Worm (Caenorhabditis elegans) whole organism, young adult: ENCODE results near the gene mpk-1.
A peak's percentile ranks its signal among the peaks of the same experiment; 100 is the strongest.

Source experiments
- B0336.3 ChIP-seq: fragments of 200-800 bp; sonication (Bioruptor generic); IDR thresholded peaks from 2 replicates; pipeline ENCODE4 v1.3.6; 2022; ENCODE audit warnings: missing genetic modification characterization, missing compliant biosample characterization
- F22D6.2 ChIP-seq: sonication (generic microtip); optimal IDR thresholded peaks from 2 replicates; lab custom pipeline; 2016; ENCODE audit warnings: mild to moderate bottlenecking, missing genetic modification characterization, missing compliant biosample characterization
- F57A8.1 ChIP-seq: fragments of 200-800 bp; sonication (Bioruptor generic); optimal IDR thresholded peaks from 2 replicates; lab custom pipeline; 2018; ENCODE audit warnings: mild to moderate bottlenecking, missing genetic modification characterization, moderate library complexity, missing compliant biosample characterization
- T26A5.8 ChIP-seq: sonication (generic microtip); optimal IDR thresholded peaks from 2 replicates; lab custom pipeline; 2016; ENCODE audit warnings: missing genetic modification characterization, missing compliant biosample characterization
- Y95B8A.8 ChIP-seq: fragments of 200-800 bp; sonication (Bioruptor generic); IDR thresholded peaks from 2 replicates; pipeline ENCODE4 v1.3.6; 2022; ENCODE audit warnings: missing genetic modification reagents, missing genetic modification characterization, missing compliant biosample characterization
- ZK185.1 ChIP-seq: sonication (generic microtip); optimal IDR thresholded peaks from 2 replicates; lab custom pipeline; 2016; ENCODE audit warnings: mild to moderate bottlenecking, missing genetic modification characterization, missing compliant biosample characterization; ENCODE audit not compliant: poor library complexity, severe bottlenecking
- akir-1 ChIP-seq: fragments of 200-800 bp; sonication (Bioruptor generic); optimal IDR thresholded peaks from 2 replicates; lab custom pipeline; 2018; ENCODE audit warnings: mild to moderate bottlenecking, missing genetic modification characterization, moderate library complexity, missing compliant biosample characterization
- ama-1 ChIP-seq, 3 experiments: fragments of 150-350 bp in 1 of 3; sonication (generic microtip) in 2 of 3; optimal IDR thresholded peaks; 2 replicates each; lab custom pipeline; 2014 to 2018; ENCODE audit warnings: missing biosample characterization in 2 of 3, missing genetic modification characterization in 2 of 3, missing genetic modification reagents in 2 of 3
- aptf-2 ChIP-seq: fragments of 200-800 bp; sonication (Bioruptor generic); conservative IDR thresholded peaks from 2 replicates; pipeline ENCODE4 v1.3.6; 2022; ENCODE audit warnings: missing genetic modification reagents, missing genetic modification characterization, missing compliant biosample characterization
- aptf-3 ChIP-seq: fragments of 200-800 bp; sonication (Bioruptor generic); IDR thresholded peaks from 2 replicates; pipeline ENCODE4 v1.3.6; 2022; ENCODE audit warnings: missing genetic modification characterization, missing compliant biosample characterization
- atf-7 ChIP-seq: sonication (generic microtip); optimal IDR thresholded peaks from 2 replicates; lab custom pipeline; 2017; ENCODE audit warnings: mild to moderate bottlenecking, missing genetic modification characterization, missing compliant biosample characterization
- ccch-3 ChIP-seq: fragments of 200-800 bp; sonication (Bioruptor generic); optimal IDR thresholded peaks from 2 replicates; lab custom pipeline; 2018; ENCODE audit warnings: mild to moderate bottlenecking, missing genetic modification characterization, missing compliant biosample characterization
- cebp-1 ChIP-seq, 2 experiments: fragments of 200-800 bp in 1 of 2; sonication (Bioruptor generic) in 1 of 2; sonication (generic microtip) in 1 of 2; IDR thresholded peaks in 1 of 2; optimal IDR thresholded peaks in 1 of 2; 2 replicates each; pipeline versions ENCODE4 v1.3.6 to Lab custom; 2017 to 2022; ENCODE audit warnings: missing compliant biosample characterization in 2 of 2, missing genetic modification characterization in 2 of 2, mild to moderate bottlenecking in 1 of 2, missing genetic modification reagents in 1 of 2, moderate library complexity in 1 of 2
- ceh-100 ChIP-seq: fragments of 200-800 bp; sonication (Bioruptor generic); IDR thresholded peaks from 2 replicates; pipeline ENCODE4 v1.3.6; 2022; ENCODE audit warnings: missing genetic modification reagents, missing genetic modification characterization, missing compliant biosample characterization
- ceh-27 ChIP-seq: fragments of 200-800 bp; sonication (Bioruptor generic); optimal IDR thresholded peaks from 2 replicates; lab custom pipeline; 2018; ENCODE audit warnings: mild to moderate bottlenecking, missing genetic modification characterization, moderate library complexity, missing compliant biosample characterization
- ceh-40 ChIP-seq: fragments of 200-800 bp; sonication (Bioruptor generic); IDR thresholded peaks from 2 replicates; pipeline ENCODE4 v1.3.6; 2022; ENCODE audit warnings: missing genetic modification characterization, missing compliant biosample characterization
- die-1 ChIP-seq: sonication (generic microtip); optimal IDR thresholded peaks from 2 replicates; lab custom pipeline; 2016; ENCODE audit warnings: missing genotype, mild to moderate bottlenecking, missing genetic modification characterization, missing compliant biosample characterization
- dox-1 ChIP-seq: fragments of 200-800 bp; sonication (Bioruptor generic); IDR thresholded peaks from 2 replicates; pipeline ENCODE4 v1.3.6; 2022; ENCODE audit warnings: missing genetic modification reagents, missing genetic modification characterization, missing compliant biosample characterization
- dpff-1 ChIP-seq: sonication (generic microtip); optimal IDR thresholded peaks from 2 replicates; lab custom pipeline; 2017; ENCODE audit warnings: mild to moderate bottlenecking, missing genetic modification characterization, missing compliant biosample characterization
- efl-1 ChIP-seq: fragments of 150-350 bp; optimal IDR thresholded peaks from 2 replicates; lab custom pipeline; 2014; ENCODE audit warnings: missing biosample characterization, missing genetic modification reagents, missing genetic modification characterization
- gei-17 ChIP-seq: fragments of 200-800 bp; sonication (Bioruptor generic); optimal IDR thresholded peaks from 2 replicates; lab custom pipeline; 2018; ENCODE audit warnings: mild to moderate bottlenecking, missing genetic modification characterization, missing compliant biosample characterization
- hlh-12 ChIP-seq: sonication (generic microtip); optimal IDR thresholded peaks from 2 replicates; lab custom pipeline; 2016; ENCODE audit warnings: missing genetic modification characterization, missing compliant biosample characterization
- hlh-26 ChIP-seq: fragments of 200-800 bp; sonication (Bioruptor generic); conservative IDR thresholded peaks from 2 replicates; pipeline ENCODE4 v1.3.6; 2022; ENCODE audit warnings: missing genetic modification reagents, missing genetic modification characterization, missing compliant biosample characterization
- hmg-1.2 ChIP-seq: fragments of 200-800 bp; sonication (Bioruptor generic); IDR thresholded peaks from 2 replicates; pipeline ENCODE4 v1.3.6; 2022; ENCODE audit warnings: missing genetic modification reagents, missing genetic modification characterization, missing compliant biosample characterization
- let-607 ChIP-seq, 2 experiments: fragments of 200-800 bp in 1 of 2; sonication (Bioruptor generic) in 1 of 2; sonication (generic microtip) in 1 of 2; optimal IDR thresholded peaks; 2 replicates each; lab custom pipeline; 2016 to 2018; ENCODE audit warnings: mild to moderate bottlenecking in 2 of 2, missing compliant biosample characterization in 2 of 2, missing genetic modification characterization in 2 of 2, moderate library complexity in 2 of 2, missing genotype in 1 of 2
- lin-26 ChIP-seq: fragments of 200-800 bp; sonication (Bioruptor generic); IDR thresholded peaks from 2 replicates; pipeline ENCODE4 v1.3.6; 2022; ENCODE audit warnings: missing genetic modification reagents, missing genetic modification characterization, missing compliant biosample characterization
- lin-40 ChIP-seq: sonication (generic microtip); optimal IDR thresholded peaks from 2 replicates; lab custom pipeline; 2016; ENCODE audit warnings: missing genetic modification characterization, mild to moderate bottlenecking, missing compliant biosample characterization, missing genotype, missing genetic modification reagents
- lin-54 ChIP-seq: fragments of 200-800 bp; sonication (Bioruptor generic); optimal IDR thresholded peaks from 2 replicates; lab custom pipeline; 2018; ENCODE audit warnings: mild to moderate bottlenecking, missing genetic modification characterization, missing compliant biosample characterization
- lir-1 ChIP-seq: fragments of 200-800 bp; sonication (Bioruptor generic); conservative IDR thresholded peaks from 2 replicates; pipeline ENCODE4 v1.3.6; 2022; ENCODE audit warnings: missing genetic modification reagents, missing genetic modification characterization, missing compliant biosample characterization
- madf-10 ChIP-seq: sonication (generic microtip); optimal IDR thresholded peaks from 2 replicates; lab custom pipeline; 2016; ENCODE audit warnings: mild to moderate bottlenecking, missing genetic modification characterization, missing compliant biosample characterization
- madf-6 ChIP-seq: fragments of 200-800 bp; sonication (Bioruptor generic); IDR thresholded peaks from 2 replicates; pipeline ENCODE4 v1.3.6; 2022; ENCODE audit warnings: missing genetic modification reagents, missing genetic modification characterization, missing compliant biosample characterization
- madf-8 ChIP-seq: fragments of 200-800 bp; sonication (Bioruptor generic); conservative IDR thresholded peaks from 2 replicates; pipeline ENCODE4 v1.3.6; 2022; ENCODE audit warnings: missing genetic modification reagents, missing genetic modification characterization, missing compliant biosample characterization
- mcd-1 ChIP-seq: fragments of 200-800 bp; sonication (Bioruptor generic); IDR thresholded peaks from 2 replicates; pipeline ENCODE4 v1.3.6; 2022; ENCODE audit warnings: missing genetic modification reagents, missing genetic modification characterization, missing compliant biosample characterization
- nfyb-1 ChIP-seq: fragments of 200-800 bp; sonication (Bioruptor generic); IDR thresholded peaks from 2 replicates; pipeline ENCODE4 v1.3.6; 2022; ENCODE audit warnings: missing genetic modification reagents, missing genetic modification characterization, missing compliant biosample characterization
- nhr-27 ChIP-seq: fragments of 200-800 bp; sonication (Bioruptor generic); optimal IDR thresholded peaks from 2 replicates; lab custom pipeline; 2018; ENCODE audit warnings: mild to moderate bottlenecking, missing genetic modification characterization, moderate library complexity, missing compliant biosample characterization
- nhr-90 ChIP-seq: sonication (generic microtip); optimal IDR thresholded peaks from 2 replicates; lab custom pipeline; 2016; ENCODE audit warnings: missing genotype, mild to moderate bottlenecking, missing genetic modification characterization, missing compliant biosample characterization
- pbrm-1 ChIP-seq: fragments of 200-800 bp; sonication (Bioruptor generic); IDR thresholded peaks from 2 replicates; pipeline ENCODE4 v1.3.6; 2022; ENCODE audit warnings: missing genetic modification reagents, missing genetic modification characterization, missing compliant biosample characterization
- pha-4 ChIP-seq: fragments of 150-350 bp; sonication (generic microtip); optimal IDR thresholded peaks from 2 replicates; lab custom pipeline; 2014; ENCODE audit warnings: missing biosample characterization, missing genetic modification reagents, missing genetic modification characterization
- snpc-4 ChIP-seq, 5 experiments: fragments of 150-350 bp in 1 of 5; sonication (generic microtip) in 4 of 5; optimal IDR thresholded peaks; 2 replicates each; lab custom pipeline; 2014 to 2018; ENCODE audit warnings: missing genetic modification characterization in 5 of 5, missing biosample characterization in 3 of 5, antibody characterized with exemption in 2 of 5, mild to moderate bottlenecking in 2 of 5, missing compliant biosample characterization in 2 of 5, missing genotype in 2 of 5, moderate library complexity in 2 of 5, missing genetic modification reagents in 1 of 5
- somi-1 ChIP-seq: fragments of 200-800 bp; sonication (Bioruptor generic); optimal IDR thresholded peaks from 2 replicates; lab custom pipeline; 2018; ENCODE audit warnings: mild to moderate bottlenecking, missing genetic modification characterization, missing compliant biosample characterization
- tbp1 ChIP-seq: fragments of 200-800 bp; sonication (Bioruptor generic); optimal IDR thresholded peaks from 2 replicates; lab custom pipeline; 2018; ENCODE audit warnings: mild to moderate bottlenecking, missing genetic modification characterization, missing compliant biosample characterization
- tbx-9 ChIP-seq: sonication (generic microtip); optimal IDR thresholded peaks from 2 replicates; lab custom pipeline; 2016; ENCODE audit warnings: borderline replicate concordance, missing genetic modification characterization, inconsistent platforms, missing compliant biosample characterization
- tlf-1 ChIP-seq: fragments of 200-800 bp; sonication (Bioruptor generic); optimal IDR thresholded peaks from 2 replicates; lab custom pipeline; 2018; ENCODE audit warnings: mild to moderate bottlenecking, missing genetic modification characterization, missing compliant biosample characterization
- unc-62 ChIP-seq: fragments of 150-350 bp; optimal IDR thresholded peaks from 2 replicates; lab custom pipeline; 2014; ENCODE audit warnings: missing biosample characterization, missing genetic modification reagents, missing genetic modification characterization
- ztf-18 ChIP-seq: sonication (generic microtip); optimal IDR thresholded peaks from 2 replicates; lab custom pipeline; 2016; ENCODE audit warnings: missing genotype, mild to moderate bottlenecking, missing genetic modification characterization, missing compliant biosample characterization
- ztf-22 ChIP-seq: fragments of 200-800 bp; sonication (Bioruptor generic); optimal IDR thresholded peaks from 2 replicates; lab custom pipeline; 2018; ENCODE audit warnings: mild to moderate bottlenecking, missing genetic modification characterization, moderate library complexity, missing compliant biosample characterization
- ztf-6 ChIP-seq: fragments of 200-800 bp; sonication (Bioruptor generic); IDR thresholded peaks from 2 replicates; pipeline ENCODE4 v1.3.6; 2022; ENCODE audit warnings: missing genetic modification reagents, missing genetic modification characterization, missing compliant biosample characterization

mpk-1 gene

ce11 chrIII:4237660-4238059 is 9.8 kb upstream of the mpk-1 start:
- TF ChIP-seq madf-10 (tag; lab: Kevin White, UChicago) = peak; percentile 79
- TF ChIP-seq tbp1 (GFP tag; lab: Kevin White, UChicago) = peak; percentile 63
- peak; percentile 86 for TF ChIP-seq nfyb-1 (GFP tag; lab: Robert Waterston, UW)
- TF ChIP-seq ceh-27 (GFP tag; lab: Kevin White, UChicago) = peak; percentile 79
- no peak for TF ChIP-seq hlh-26 (GFP tag; lab: Robert Waterston, UW)
- TF ChIP-seq aptf-2 = peak; percentile 93
- peak; percentile 97 for TF ChIP-seq hmg-1.2 (GFP tag; lab: Robert Waterston, UW)
- TF ChIP-seq lin-54 (GFP tag; lab: Kevin White, UChicago) = peak; percentile 69
- peak; percentile 91 for TF ChIP-seq B0336.3
- TF ChIP-seq T26A5.8 (tag; lab: Kevin White, UChicago) = no peak
- no peak for TF ChIP-seq Y95B8A.8 (GFP tag; lab: Robert Waterston, UW)
- peak; percentile 32 for TF ChIP-seq nhr-90 (tag; lab: Kevin White, UChicago)
- TF ChIP-seq lir-1 (GFP tag; lab: Robert Waterston, UW) = no peak; the same call in 1 of the 2 replicates
- TF ChIP-seq pbrm-1 = peak; percentile 71; the same call in 1 of the 2 replicates
- peak; percentile 56 for TF ChIP-seq tlf-1
- TF ChIP-seq ceh-100 (GFP tag; lab: Robert Waterston, UW) = no peak
- TF ChIP-seq hlh-12 = no peak
- TF ChIP-seq atf-7 (tag; lab: Kevin White, UChicago) = peak; percentile 91
- no peak; the same call in 1 of the 2 replicates for TF ChIP-seq dox-1 (GFP tag; lab: Robert Waterston, UW)
- TF ChIP-seq madf-8 (GFP tag; lab: Robert Waterston, UW) = no peak
- TF ChIP-seq gei-17 (GFP tag; lab: Kevin White, UChicago) = peak; percentile 38
- no peak for TF ChIP-seq ceh-40 (GFP tag; lab: Robert Waterston, UW)
- TF ChIP-seq ccch-3 (GFP tag; lab: Kevin White, UChicago) = no peak
- TF ChIP-seq ama-1 (optimal IDR thresholded peaks at IDR 0.05; lab: Kevin White, UChicago) = no peak
- TF ChIP-seq ama-1 (GFP tag; optimal IDR thresholded peaks at IDR 0.05; lab: Kevin White, UChicago) = no peak
- peak; percentile 50 for TF ChIP-seq unc-62 (GFP tag; lab: Kevin White, UChicago)
- TF ChIP-seq nhr-27 (tag; lab: Kevin White, UChicago) = no peak
- no peak for TF ChIP-seq snpc-4 (GFP tag; optimal IDR thresholded peaks at IDR 0.05; lab: Kevin White, UChicago)
- peak; percentile 28 to 66 (median 50) for TF ChIP-seq snpc-4 (tag; optimal IDR thresholded peaks at IDR 0.05; lab: Kevin White, UChicago)
- TF ChIP-seq ztf-18 (tag; lab: Kevin White, UChicago) = peak; percentile 66
- peak; percentile 71 for TF ChIP-seq die-1
- peak; percentile 93 for TF ChIP-seq somi-1
- TF ChIP-seq F22D6.2 (tag; lab: Kevin White, UChicago) = peak; percentile 72
- TF ChIP-seq aptf-3 (GFP tag; lab: Robert Waterston, UW) = no peak
- peak; percentile 72 for TF ChIP-seq let-607 (tag; optimal IDR thresholded peaks at IDR 0.05; lab: Kevin White, UChicago)
- TF ChIP-seq lin-40 (tag; lab: Kevin White, UChicago) = peak; percentile 93
- no peak for TF ChIP-seq dpff-1 (tag; lab: Kevin White, UChicago)
- peak; percentile 51; the same call in 1 of the 2 replicates for TF ChIP-seq cebp-1 (GFP tag; IDR thresholded peaks at IDR 0.05; lab: Robert Waterston, UW)
- peak; percentile 92 for TF ChIP-seq cebp-1 (tag; optimal IDR thresholded peaks at IDR 0.05; lab: Kevin White, UChicago)
- TF ChIP-seq akir-1 (GFP tag; lab: Kevin White, UChicago) = peak; percentile 67
- no peak for TF ChIP-seq ztf-6 (GFP tag; lab: Robert Waterston, UW)
- TF ChIP-seq pha-4 = peak; percentile 72
- peak; percentile 57; the same call in 1 of the 2 replicates for TF ChIP-seq lin-26 (GFP tag; lab: Robert Waterston, UW)
- peak; percentile 42; the same call in 1 of the 2 replicates for TF ChIP-seq madf-6 (GFP tag; lab: Robert Waterston, UW)
- peak; percentile 74 for TF ChIP-seq mcd-1 (GFP tag; lab: Robert Waterston, UW)
- no peak for TF ChIP-seq F57A8.1
- TF ChIP-seq ZK185.1 (tag; lab: Kevin White, UChicago) = peak; percentile 76
- peak; percentile 86 for TF ChIP-seq ztf-22 (GFP tag; lab: Kevin White, UChicago)
- TF ChIP-seq efl-1 (GFP tag; lab: Kevin White, UChicago) = no peak
- no peak for TF ChIP-seq tbx-9 (tag; lab: Kevin White, UChicago)
